In genomic region chrIV:4093087-4093486, ce11 we compare ENCODE assay signal across 1 worm cellular context.
A peak's percentile ranks its signal among the peaks of the same experiment; 100 is the strongest.
TF ChIP-seq lines count a peak whose summit lies in the region.

No protein-coding gene starts in this region.

TF ChIP-seq in whole organism, L1 larva, 84 proteins besides CTCF, POLR2A, EP300 and RAD21 (continued from another document):
- TF ChIP-seq rnt-1 (tag; optimal IDR thresholded peaks at IDR 0.05; lab: Kevin White, UChicago) (peak; percentile 80), C16A3.4 (tag; optimal IDR thresholded peaks at IDR 0.05; lab: Kevin White, UChicago) (peak; percentile 11), nhr-20 (tag; optimal IDR thresholded peaks at IDR 0.05; lab: Kevin White, UChicago) (peak; percentile 84), lsy-2 (tag; optimal IDR thresholded peaks at IDR 0.05; lab: Kevin White, UChicago) (peak; percentile 75 to 77), efl-1 (optimal IDR thresholded peaks at IDR 0.05; lab: Kevin White, UChicago) (peak; percentile 75 to 85), efl-1 (GFP tag; optimal IDR thresholded peaks at IDR 0.05 in 1 of 2; lab: Kevin White, UChicago) (peak; percentile 35 to 94), fkh-10 (GFP tag; optimal IDR thresholded peaks at IDR 0.05; lab: Kevin White, UChicago) (no peak)
